Worm (Caenorhabditis elegans): ENCODE measurements around the gene cdo-1.

ce11 chrX:834478-834877, 28.9 kb downstream of the cdo-1 start, which contains the start of gene F39H12.1:
- TF ChIP-seq aly-2 (tag; optimal IDR thresholded peaks at IDR 0.05), result no peak
- no peak for TF ChIP-seq skn-1 (tag; optimal IDR thresholded peaks at IDR 0.05)
- TF ChIP-seq ceh-9 (tag; optimal IDR thresholded peaks at IDR 0.05), result no peak
- no peak for TF ChIP-seq daf-12 (tag; optimal IDR thresholded peaks at IDR 0.05)
